Worm (Caenorhabditis elegans): Measurements from ENCODE around the gene F26D2.14.

ce11 chrV:16419769-16420168, 15.9 kb upstream of the F26D2.14 start, which contains the start of gene F26D2.16:
- TF ChIP-seq ama-1 (optimal IDR thresholded peaks at IDR 0.05), result no peak
- no peak for TF ChIP-seq F13C5.2 (tag; optimal IDR thresholded peaks at IDR 0.05)
- TF ChIP-seq B0310.2 (tag; optimal IDR thresholded peaks at IDR 0.05), result no peak
- no peak for TF ChIP-seq hmg-4 (GFP tag; optimal IDR thresholded peaks at IDR 0.05)
- TF ChIP-seq ceh-13 (GFP tag; optimal IDR thresholded peaks at IDR 0.05), result no peak
- no peak for TF ChIP-seq flt-1 (GFP tag; IDR thresholded peaks at IDR 0.05)
